Fruit fly (Drosophila melanogaster): ENCODE data around the gene Glut1.

Gene Glut1

dm6 chr3L:895314-895980, 18.4 kb upstream of the Glut1 start, which contains the start of gene CG34056 (continued):
- TF ChIP-seq CG6163 (GFP tag; IDR thresholded peaks at IDR 0.05) (peak; percentile 99), spab (GFP tag; optimal IDR thresholded peaks at IDR 0.05) (peak; percentile 97), CG32006 (GFP tag; optimal IDR thresholded peaks at IDR 0.05) (peak; percentile 97), fd85E (GFP tag; optimal IDR thresholded peaks at IDR 0.05) (peak; percentile 92), Ets96B (tag; optimal IDR thresholded peaks at IDR 0.05) (peak; percentile 98), OdsH (GFP tag; optimal IDR thresholded peaks at IDR 0.05) (peak; percentile 98), CG6276 (GFP tag; optimal IDR thresholded peaks at IDR 0.05) (peak; percentile 95), CG11294 (GFP tag; IDR thresholded peaks at IDR 0.05) (peak; percentile 95), Hr38 (GFP tag; optimal IDR thresholded peaks at IDR 0.05) (peak; percentile 27)

dm6 chr3L:897080-897479, 16.8 kb upstream of the Glut1 start, which contains the start of gene CG34057:
Gene CG34057 (plus strand): TSS chr3L:897380.
- TF ChIP-seq CG10631 (GFP tag; optimal IDR thresholded peaks at IDR 0.05), result no peak
- no peak for TF ChIP-seq dac (GFP tag; optimal IDR thresholded peaks at IDR 0.05)

dm6 chr3L:899304-899703, 14.6 kb upstream of the Glut1 start:
- TF ChIP-seq Smox (GFP tag; optimal IDR thresholded peaks at IDR 0.05) (no peak), ss (GFP tag; optimal IDR thresholded peaks at IDR 0.05) (peak in 1 of 2 experiments; percentile 11), CG34406 (GFP tag; optimal IDR thresholded peaks at IDR 0.05) (no peak), Eip78C (GFP tag) (peak; percentile 46), fd85E (GFP tag; optimal IDR thresholded peaks at IDR 0.05) (no peak), dac (GFP tag; optimal IDR thresholded peaks at IDR 0.05) (no peak), CG31627 (GFP tag; optimal IDR thresholded peaks at IDR 0.05) (no peak), CG1621 (tag; optimal IDR thresholded peaks at IDR 0.05) (no peak), CG11762 (GFP tag; optimal IDR thresholded peaks at IDR 0.05; ENCODE audit: insufficient read depth) (no peak), Eip75B (GFP tag; optimal IDR thresholded peaks at IDR 0.05) (no peak), net (GFP tag; optimal IDR thresholded peaks at IDR 0.05) (no peak)

- TF ChIP-seq fd59A (GFP tag; optimal IDR thresholded peaks at IDR 0.05) (no peak), vri (GFP tag; optimal IDR thresholded peaks at IDR 0.05) (no peak), Ets21C (GFP tag; optimal IDR thresholded peaks at IDR 0.05) (no peak), ss (GFP tag; optimal IDR thresholded peaks at IDR 0.05) (no peak), salr (GFP tag; optimal IDR thresholded peaks at IDR 0.05) (no peak), Lpt (GFP tag; optimal IDR thresholded peaks at IDR 0.05) (no peak), topi (GFP tag; optimal IDR thresholded peaks at IDR 0.05) (no peak), CG9139 (GFP tag; optimal IDR thresholded peaks at IDR 0.05) (no peak), dsx (GFP tag; optimal IDR thresholded peaks at IDR 0.05; ENCODE audit: poor library complexity, severe bottlenecking) (no peak), CG6163 (GFP tag; IDR thresholded peaks at IDR 0.05) (no peak), CG3919 (GFP tag; optimal IDR thresholded peaks at IDR 0.05) (no peak), CG8119 (GFP tag; IDR thresholded peaks at IDR 0.05) (no peak), Eip93F (GFP tag; optimal IDR thresholded peaks at IDR 0.05) (no peak), Gug (GFP tag; IDR thresholded peaks at IDR 0.05) (no peak), pdm3 (GFP tag; optimal IDR thresholded peaks at IDR 0.05) (no peak), Blimp-1 (GFP tag; optimal IDR thresholded peaks at IDR 0.05) (no peak), CG11762 (GFP tag; optimal IDR thresholded peaks at IDR 0.05; ENCODE audit: insufficient read depth) (no peak), CG10669 (GFP tag; optimal IDR thresholded peaks at IDR 0.05) (no peak)
These were observed 13.2 kb upstream of the Glut1 start for dm6 chr3L:900466-901249.

Data from whole organism, prepupa.